Worm (Caenorhabditis elegans): ENCODE data around the gene B0524.3.
A peak's percentile ranks its signal among the peaks of the same experiment; 100 is the strongest.

Gene B0524.3

DNA sequence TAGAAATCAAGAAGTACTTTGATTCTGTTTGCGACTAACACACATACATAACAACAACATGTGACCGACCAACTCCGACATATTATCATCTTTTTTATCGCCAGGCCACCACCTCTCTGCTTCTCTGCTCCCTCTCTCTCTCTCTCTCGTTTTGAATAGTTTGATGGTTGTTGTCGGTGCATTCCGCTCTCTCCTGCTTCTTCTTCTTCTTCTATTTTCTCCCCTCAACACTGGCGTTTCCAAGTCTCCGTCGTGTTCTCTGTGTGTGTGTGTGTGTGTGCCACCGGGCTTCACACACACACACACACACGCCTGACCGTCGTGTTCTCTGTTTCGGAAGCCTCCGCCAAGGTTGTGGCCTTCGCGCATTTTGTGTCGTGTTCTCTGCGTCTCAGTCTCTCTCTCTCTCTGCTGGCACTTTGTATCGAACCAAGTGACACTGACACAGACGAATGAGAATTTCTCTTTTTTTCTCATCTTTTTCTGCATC, 37.6 kb downstream of the B0524.3 start (continued):
- TF ChIP-seq rnt-1 (tag; optimal IDR thresholded peaks at IDR 0.05) (peak; percentile 98), unc-42 (tag; optimal IDR thresholded peaks at IDR 0.05) (peak; percentile 64), ceh-2 (tag; optimal IDR thresholded peaks at IDR 0.05) (peak; percentile 55), nhr-232 (tag; optimal IDR thresholded peaks at IDR 0.05) (no peak), ceh-14 (tag; optimal IDR thresholded peaks at IDR 0.05) (peak; percentile 66), ceh-22 (tag; optimal IDR thresholded peaks at IDR 0.05) (no peak), pha-2 (tag; optimal IDR thresholded peaks at IDR 0.05) (peak; percentile 50), ceh-18 (tag; optimal IDR thresholded peaks at IDR 0.05) (peak; percentile 98), ceh-19 (GFP tag; optimal IDR thresholded peaks at IDR 0.05) (peak; percentile 1), C08G9.2 (tag; optimal IDR thresholded peaks at IDR 0.05) (peak; percentile 66), unc-3 (GFP tag; conservative IDR thresholded peaks at IDR 0.05) (no peak), unc-3 (tag; optimal IDR thresholded peaks at IDR 0.05) (peak; percentile 72), ceh-6 (GFP tag; optimal IDR thresholded peaks at IDR 0.05) (no peak), sdc-2 (tag; optimal IDR thresholded peaks at IDR 0.05) (peak; percentile 25), syd-9 (tag; optimal IDR thresholded peaks at IDR 0.05) (peak; percentile 64), dve-1 (tag; optimal IDR thresholded peaks at IDR 0.05) (peak; percentile 92)

DNA sequence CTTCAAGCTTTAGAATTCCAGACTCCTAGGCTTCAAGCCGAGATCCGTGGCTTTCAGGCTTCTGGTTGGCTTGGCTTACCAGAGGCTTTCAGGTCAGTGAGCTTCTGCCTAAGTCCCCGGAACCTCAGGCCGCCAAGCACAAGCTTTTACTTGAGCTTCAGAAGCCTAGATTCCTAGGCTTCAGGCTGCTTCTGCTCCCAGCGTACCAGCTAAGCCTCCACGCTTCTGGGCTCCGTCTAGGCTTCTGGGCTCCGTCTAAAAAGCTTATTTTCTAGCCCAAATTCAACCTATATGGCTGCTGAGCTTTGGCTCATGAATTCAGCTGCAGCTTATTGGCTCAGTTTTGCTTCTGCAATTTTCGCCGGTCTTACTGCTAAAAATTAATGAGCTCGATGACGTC, 38.3 kb downstream of the B0524.3 start:
- TF ChIP-seq dve-1 (tag; optimal IDR thresholded peaks at IDR 0.05) (no peak), dmd-4 (tag; optimal IDR thresholded peaks at IDR 0.05; ENCODE audit: borderline replicate concordance) (no peak), F13H6.1 (tag; optimal IDR thresholded peaks at IDR 0.05) (no peak), ceh-45 (GFP tag; IDR thresholded peaks at IDR 0.05) (no peak), gmeb-2 (tag; optimal IDR thresholded peaks at IDR 0.05) (no peak), hlh-8 (tag; optimal IDR thresholded peaks at IDR 0.05) (no peak), lim-6 (tag; optimal IDR thresholded peaks at IDR 0.05) (no peak), ceh-48 (tag; optimal IDR thresholded peaks at IDR 0.05) (no peak), unc-55 (GFP tag; optimal IDR thresholded peaks at IDR 0.05) (no peak), npax-4 (tag; optimal IDR thresholded peaks at IDR 0.05) (no peak)

DNA sequence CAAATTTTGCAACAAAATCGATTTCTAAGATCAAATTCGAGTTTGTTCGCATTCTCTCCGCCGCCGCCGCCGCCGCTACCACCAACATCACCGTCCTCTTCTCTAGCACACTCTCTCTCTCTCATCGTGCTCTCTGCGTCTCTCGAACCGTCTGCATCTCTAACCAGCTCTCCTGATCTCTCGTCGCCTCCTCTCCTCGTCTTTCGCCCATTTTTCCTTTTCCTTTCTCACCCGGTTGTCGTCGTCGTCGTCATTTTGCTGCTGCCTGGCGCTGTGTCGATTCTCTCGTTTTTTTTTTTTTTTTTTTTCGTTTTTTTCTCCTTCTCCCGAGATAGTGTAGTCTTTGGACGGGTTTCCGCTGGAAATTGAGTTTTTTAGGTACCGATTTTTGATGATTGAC, 39.0 kb downstream of the B0524.3 start:
- TF ChIP-seq hlh-8 (tag; optimal IDR thresholded peaks at IDR 0.05) (no peak), mec-3 (tag; optimal IDR thresholded peaks at IDR 0.05; ENCODE audit: borderline replicate concordance) (no peak), ttx-3 (tag; optimal IDR thresholded peaks at IDR 0.05) (no peak), elt-4 (tag; optimal IDR thresholded peaks at IDR 0.05) (no peak), nhr-232 (tag; optimal IDR thresholded peaks at IDR 0.05) (no peak), ceh-2 (tag; optimal IDR thresholded peaks at IDR 0.05) (peak; percentile 33), ztf-16 (tag; optimal IDR thresholded peaks at IDR 0.05) (no peak), K02D7.2 (tag; optimal IDR thresholded peaks at IDR 0.05) (no peak), unc-3 (GFP tag; conservative IDR thresholded peaks at IDR 0.05) (no peak), unc-3 (tag; optimal IDR thresholded peaks at IDR 0.05) (no peak), T23F11.4 (GFP tag; optimal IDR thresholded peaks at IDR 0.05) (no peak), ceh-31 (tag; optimal IDR thresholded peaks at IDR 0.05) (peak; percentile 84), K09A11.1 (tag; optimal IDR thresholded peaks at IDR 0.05; ENCODE audit: insufficient read depth) (peak; percentile 38), ceh-19 (GFP tag; optimal IDR thresholded peaks at IDR 0.05) (no peak), ref-2 (tag; optimal IDR thresholded peaks at IDR 0.05) (no peak), C38D4.7 (GFP tag; optimal IDR thresholded peaks at IDR 0.05) (no peak), unc-42 (tag; optimal IDR thresholded peaks at IDR 0.05) (peak; percentile 52), unc-86 (tag; optimal IDR thresholded peaks at IDR 0.05) (no peak), pax-1 (tag; optimal IDR thresholded peaks at IDR 0.05) (no peak), ets-4 (tag; optimal IDR thresholded peaks at IDR 0.05) (peak; percentile 55), ceh-6 (GFP tag; optimal IDR thresholded peaks at IDR 0.05) (no peak), lim-6 (tag; optimal IDR thresholded peaks at IDR 0.05) (no peak), pat-9 (tag; optimal IDR thresholded peaks at IDR 0.05) (no peak), ceh-18 (tag; optimal IDR thresholded peaks at IDR 0.05) (peak; percentile 70), che-1 (tag; optimal IDR thresholded peaks at IDR 0.05) (no peak), madf-2 (tag; optimal IDR thresholded peaks at IDR 0.05) (no peak), hlh-6 (tag; optimal IDR thresholded peaks at IDR 0.05) (no peak), fkh-10 (GFP tag; optimal IDR thresholded peaks at IDR 0.05) (no peak), pag-3 (tag; optimal IDR thresholded peaks at IDR 0.05; ENCODE audit: borderline replicate concordance) (no peak), hlh-15 (tag; optimal IDR thresholded peaks at IDR 0.05) (no peak), dve-1 (tag; optimal IDR thresholded peaks at IDR 0.05) (peak; percentile 73), pha-4 (tag; optimal IDR thresholded peaks at IDR 0.05) (no peak), sox-4 (tag; optimal IDR thresholded peaks at IDR 0.05) (no peak), nfya-1 (tag; optimal IDR thresholded peaks at IDR 0.05) (peak; percentile 83), ahr-1 (tag; optimal IDR thresholded peaks at IDR 0.05) (no peak)

Measured in whole organism, late embryonic.